Worm (Caenorhabditis elegans) whole organism, early embryonic: Measurements from ENCODE around the gene T26H8.5.

Experiments used
- B0310.2 ChIP-seq: sonication (generic microtip); optimal IDR thresholded peaks from 2 replicates; lab custom pipeline; 2016; ENCODE audit warnings: mild to moderate bottlenecking, missing genetic modification characterization, missing compliant biosample characterization
- ama-1 ChIP-seq: fragments of 150-350 bp; optimal IDR thresholded peaks from 2 replicates; lab custom pipeline; 2014
- hmbx-1 ChIP-seq: sonication (generic microtip); optimal IDR thresholded peaks from 2 replicates; lab custom pipeline; 2016; ENCODE audit warnings: mild to moderate bottlenecking, missing genetic modification characterization, missing compliant biosample characterization
- hnd-1 ChIP-seq: sonication (generic microtip); optimal IDR thresholded peaks from 2 replicates; lab custom pipeline; 2016; ENCODE audit warnings: missing genetic modification characterization, missing compliant biosample characterization

ce11 chrV:15339363-15339762 is 34.0 kb upstream of the T26H8.5 start, which contains the start of gene clec-228:
- TF ChIP-seq hnd-1 (tag; lab: Kevin White, UChicago) (no peak), hmbx-1 (tag; lab: Kevin White, UChicago) (no peak), ama-1 (lab: Kevin White, UChicago) (no peak), B0310.2 (tag; lab: Kevin White, UChicago) (no peak)
